Worm (Caenorhabditis elegans) whole organism, L4/young adult: ENCODE measurements around the gene C45G9.10.

Experiments used
- W03F9.2 ChIP-seq: fragments of 150-350 bp; optimal IDR thresholded peaks from 2 replicates; lab custom pipeline; 2014; ENCODE audit warnings: missing biosample characterization, missing genetic modification characterization
- dao-5 ChIP-seq: sonication (generic microtip); optimal IDR thresholded peaks from 2 replicates; lab custom pipeline; 2016; ENCODE audit warnings: missing genotype, missing genetic modification characterization, moderate library complexity, missing compliant biosample characterization
- him-1 ChIP-seq: sonication (generic microtip); optimal IDR thresholded peaks from 2 replicates; lab custom pipeline; 2016; ENCODE audit warnings: missing genotype, missing genetic modification reagents, missing genetic modification characterization, missing compliant biosample characterization

The C45G9.10 gene

ce11 chrIII:5013915-5014346 lies 47.8 kb downstream of the C45G9.10 start:
- peak; percentile 57 for TF ChIP-seq W03F9.2
- no peak for TF ChIP-seq dao-5
- TF ChIP-seq him-1 (tag; lab: Kevin White, UChicago), result peak; percentile 67

ce11 chrIII:5012460-5012859 lies 49.2 kb downstream of the C45G9.10 start:
- no peak for TF ChIP-seq him-1 (tag; lab: Kevin White, UChicago)
- TF ChIP-seq W03F9.2, result no peak
- no peak for TF ChIP-seq dao-5

- TF ChIP-seq him-1 (tag; lab: Kevin White, UChicago) (no peak), dao-5 (no peak), W03F9.2 (no peak)
Measured at ce11 chrIII:5010723-5011122, 51.0 kb downstream of the C45G9.10 start.

ce11 chrIII:5008730-5009129 lies 53.0 kb downstream of the C45G9.10 start, which contains the start of gene R144.11:
TSS of gene R144.11 (minus strand) at chrIII:5008830.
- TF ChIP-seq W03F9.2 (no peak), dao-5 (no peak), him-1 (tag; lab: Kevin White, UChicago) (no peak)

ce11 chrIII:5006881-5007280 lies 54.8 kb downstream of the C45G9.10 start, which contains the start of gene R144.12:
TSS of gene R144.12 (minus strand) at chrIII:5006981.
- no peak for TF ChIP-seq dao-5
- TF ChIP-seq him-1 (tag; lab: Kevin White, UChicago), result no peak
- no peak for TF ChIP-seq W03F9.2
